Worm (Caenorhabditis elegans) whole organism, midembryonic: ENCODE measurements around the gene F28C6.10.

ENCODE experiments used
- flt-1 ChIP-seq: fragments of 200-800 bp; sonication (Bioruptor generic); IDR thresholded peaks from 2 replicates; pipeline ENCODE4 v1.3.6; 2022; ENCODE audit warnings: missing genetic modification characterization, missing compliant biosample characterization
- med-1 ChIP-seq: sonication (generic microtip); optimal IDR thresholded peaks from 2 replicates; lab custom pipeline; 2017; ENCODE audit warnings: missing genetic modification characterization, mild to moderate bottlenecking, missing compliant biosample characterization, antibody characterized with exemption, missing genetic modification reagents; ENCODE audit not compliant: insufficient read depth
- ref-1 ChIP-seq: fragments of 200-800 bp; sonication (Bioruptor generic); conservative IDR thresholded peaks from 2 replicates; pipeline ENCODE4 v1.3.6; 2022; ENCODE audit warnings: missing genetic modification reagents, missing genetic modification characterization, missing compliant biosample characterization
- ztf-29 ChIP-seq: fragments of 200-800 bp; sonication (Bioruptor generic); IDR thresholded peaks from 2 replicates; pipeline ENCODE4 v1.3.6; 2022; ENCODE audit warnings: missing genetic modification reagents, missing genetic modification characterization, missing compliant biosample characterization

- no peak for TF ChIP-seq ztf-29 (GFP tag; lab: Robert Waterston, UW)
- no peak for TF ChIP-seq med-1 (GFP tag; lab: Kevin White, UChicago)
- TF ChIP-seq flt-1 (GFP tag; lab: Robert Waterston, UW), result no peak
- no peak for TF ChIP-seq ref-1 (GFP tag; lab: Robert Waterston, UW)
These were observed at the start of gene F28C6.10 for ce11 chrII:8607662-8608061.
